Worm (Caenorhabditis elegans): ENCODE measurements around the gene F01D4.8.
A peak's percentile ranks its signal among the peaks of the same experiment; 100 is the strongest.

F01D4.8 gene

ce11 chrIV:10442904-10443303, 10.0 kb downstream of the F01D4.8 start (continued):
- TF ChIP-seq snpc-3.4 (tag; optimal IDR thresholded peaks at IDR 0.05): no peak

ce11 chrIV:10438901-10439300, 14.0 kb downstream of the F01D4.8 start, which contains the start of gene F13B12.3:
TSS of gene F13B12.3 (plus strand) at chrIV:10439123.
- TF ChIP-seq madf-6 (GFP tag; IDR thresholded peaks at IDR 0.05) (no peak), ets-4 (GFP tag; optimal IDR thresholded peaks at IDR 0.05) (peak; percentile 73), nhr-80 (tag; optimal IDR thresholded peaks at IDR 0.05) (peak; percentile 96), F23B12.7 (tag; optimal IDR thresholded peaks at IDR 0.05; ENCODE audit: insufficient read depth) (no peak), hlh-12 (tag; optimal IDR thresholded peaks at IDR 0.05) (no peak), C06A6.2 (GFP tag; conservative IDR thresholded peaks at IDR 0.05) (no peak)

DNA sequence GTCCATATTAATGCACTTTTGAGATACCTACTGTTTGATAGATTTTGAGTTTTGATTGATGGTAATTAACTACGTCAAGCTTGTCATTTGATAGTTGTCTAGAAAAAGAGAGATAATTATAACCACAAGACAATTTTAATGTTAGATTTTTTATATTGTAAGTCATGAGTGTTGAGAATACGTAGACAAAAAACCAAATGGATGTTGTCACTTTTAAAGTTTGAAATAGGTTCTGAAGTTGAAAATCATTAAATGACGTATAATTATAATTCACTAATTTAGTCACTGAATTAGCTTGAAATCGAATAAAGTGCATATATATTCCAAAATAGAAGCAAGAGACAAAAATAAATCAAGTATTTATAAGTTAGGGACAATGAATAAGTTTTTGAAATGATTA, 15.8 kb downstream of the F01D4.8 start:
- TF ChIP-seq snpc-3.4 (tag; optimal IDR thresholded peaks at IDR 0.05): no peak
- no peak for TF ChIP-seq ztf-28 (GFP tag; IDR thresholded peaks at IDR 0.05)
- TF ChIP-seq F57A8.1 (GFP tag; optimal IDR thresholded peaks at IDR 0.05): no peak

- TF ChIP-seq ztf-3 (GFP tag; optimal IDR thresholded peaks at IDR 0.05): no peak
- TF ChIP-seq let-526 (GFP tag; IDR thresholded peaks at IDR 0.05): no peak
- TF ChIP-seq cebp-1 (GFP tag; IDR thresholded peaks at IDR 0.05): no peak
- TF ChIP-seq cebp-1 (tag; optimal IDR thresholded peaks at IDR 0.05): no peak
- no peak for TF ChIP-seq fkh-3 (tag; optimal IDR thresholded peaks at IDR 0.05)
These were observed 16.5 kb downstream of the F01D4.8 start, which contains the start of gene ins-1 for ce11 chrIV:10436401-10436800. TSS of gene ins-1 (plus strand) at chrIV:10436701.

DNA sequence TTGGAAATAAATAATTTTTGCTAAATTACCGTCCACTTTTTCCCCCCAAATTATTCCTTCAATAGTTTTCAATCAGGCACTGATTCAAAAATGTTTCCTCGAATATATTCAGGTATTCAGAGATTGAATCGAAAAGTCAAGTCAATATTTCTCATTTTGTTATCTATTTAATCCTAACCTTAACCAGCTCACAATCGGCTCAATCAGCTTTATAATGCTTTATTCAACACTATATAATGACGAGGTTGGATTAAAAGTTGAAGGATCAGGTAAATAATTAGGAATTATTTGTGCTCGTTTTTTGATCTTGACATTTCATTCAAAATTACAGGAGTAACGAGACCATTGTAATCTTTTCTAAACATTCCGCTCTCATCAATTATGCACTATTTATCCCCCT, 22.4 kb downstream of the F01D4.8 start:
- TF ChIP-seq Y79H2A.3 (GFP tag; conservative IDR thresholded peaks at IDR 0.05) (no peak), ccch-3 (GFP tag; optimal IDR thresholded peaks at IDR 0.05) (no peak), nfya-2 (GFP tag; IDR thresholded peaks at IDR 0.05) (no peak), nfyb-1 (GFP tag; IDR thresholded peaks at IDR 0.05) (no peak), aptf-2 (GFP tag; conservative IDR thresholded peaks at IDR 0.05) (no peak)

- no peak for TF ChIP-seq bed-1 (GFP tag; IDR thresholded peaks at IDR 0.05)
- TF ChIP-seq hlh-26 (GFP tag; conservative IDR thresholded peaks at IDR 0.05): no peak
- TF ChIP-seq egl-18 (GFP tag; IDR thresholded peaks at IDR 0.05): no peak
- peak; percentile 27 for TF ChIP-seq nhr-80 (tag; optimal IDR thresholded peaks at IDR 0.05)
These were observed 23.8 kb downstream of the F01D4.8 start, which contains the start of gene F13B12.2 for ce11 chrIV:10429129-10429528. TSS of gene F13B12.2 (minus strand) at chrIV:10429130.

ce11 chrIV:10425129-10425528, 27.8 kb downstream of the F01D4.8 start:
- TF ChIP-seq lsl-1 (GFP tag; optimal IDR thresholded peaks at IDR 0.05) (peak; percentile 90), attf-3 (GFP tag; conservative IDR thresholded peaks at IDR 0.05) (peak; percentile 98), snpc-1.3 (tag; optimal IDR thresholded peaks at IDR 0.05; ENCODE audit: insufficient read depth) (peak; percentile 7), ceh-40 (GFP tag; IDR thresholded peaks at IDR 0.05) (no peak), ceh-58 (GFP tag; IDR thresholded peaks at IDR 0.05) (no peak), attf-5 (GFP tag; optimal IDR thresholded peaks at IDR 0.05) (peak; percentile 9), snpc-4 (GFP tag; optimal IDR thresholded peaks at IDR 0.05) (no peak), snpc-4 (tag; optimal IDR thresholded peaks at IDR 0.05) (peak in 1 of 4 experiments; percentile 51), nhr-80 (tag; optimal IDR thresholded peaks at IDR 0.05) (peak; percentile 16), hrde-1 (tag; optimal IDR thresholded peaks at IDR 0.05; ENCODE audit: borderline replicate concordance) (no peak), bed-2 (GFP tag; IDR thresholded peaks at IDR 0.05) (no peak), C06A6.2 (GFP tag; conservative IDR thresholded peaks at IDR 0.05) (no peak), ztf-6 (GFP tag; IDR thresholded peaks at IDR 0.05) (no peak)

Data from whole organism, young adult.